Fruit fly (Drosophila melanogaster): ENCODE results near the gene Prp40.

Gene Prp40

DNA sequence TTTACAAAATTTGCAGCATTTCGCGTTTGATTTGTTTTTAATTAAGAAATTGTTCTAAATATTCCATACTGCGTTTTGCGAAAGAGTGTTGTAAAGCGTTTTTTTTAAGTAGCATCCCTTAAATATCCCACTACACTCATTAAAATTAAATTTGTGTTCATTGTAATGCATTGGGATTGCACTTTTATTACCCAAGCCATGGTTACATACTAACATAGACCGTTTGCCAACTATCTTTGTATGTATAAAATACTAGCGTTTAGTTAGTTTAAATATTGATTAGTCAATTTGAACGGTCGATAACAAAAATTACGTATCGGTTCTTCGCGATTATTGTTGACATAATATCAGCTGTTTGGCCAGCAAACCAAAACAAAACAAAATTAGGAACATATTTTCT is 16.7 kb downstream of the Prp40 start, which contains the start of the genes cnir and CG17221 (continued):
- TF ChIP-seq chif (GFP tag; optimal IDR thresholded peaks at IDR 0.05) (peak; percentile 50 to 68), HmgZ (tag; optimal IDR thresholded peaks at IDR 0.05) (peak; percentile 71), CG13287 (GFP tag; IDR thresholded peaks at IDR 0.05; ENCODE audit: partially characterized antibody) (peak; percentile 59), CG10979 (tag; optimal IDR thresholded peaks at IDR 0.05) (peak; percentile 50), kah (GFP tag; optimal IDR thresholded peaks at IDR 0.05) (no peak), CG10267 (tag; optimal IDR thresholded peaks at IDR 0.05) (peak; percentile 97), Usf (GFP tag; optimal IDR thresholded peaks at IDR 0.05) (no peak), klu (GFP tag; IDR thresholded peaks at IDR 0.05) (no peak), CG9817 (tag; optimal IDR thresholded peaks at IDR 0.05) (peak; percentile 72), otp (GFP tag; IDR thresholded peaks at IDR 0.05) (peak; percentile 28; the same call in 1 of the 3 replicates), CG12071 (GFP tag; optimal IDR thresholded peaks at IDR 0.05) (no peak), CG11695 (GFP tag; IDR thresholded peaks at IDR 0.05) (peak; percentile 48; the same call in 1 of the 3 replicates), h (optimal IDR thresholded peaks at IDR 0.05) (no peak), knrl (GFP tag; IDR thresholded peaks at IDR 0.05; ENCODE audit: partially characterized antibody) (peak; percentile 49; the same call in 1 of the 3 replicates), Hmx (GFP tag; optimal IDR thresholded peaks at IDR 0.05) (peak; percentile 52), tup (GFP tag; optimal IDR thresholded peaks at IDR 0.05) (peak; percentile 43), CG17829 (tag; optimal IDR thresholded peaks at IDR 0.05) (peak; percentile 68), pan (optimal IDR thresholded peaks at IDR 0.05) (no peak), pan (GFP tag; optimal IDR thresholded peaks at IDR 0.05 in 1 of 2, IDR thresholded peaks at IDR 0.05 in 1 of 2) (no peak), H2.0 (GFP tag; IDR thresholded peaks at IDR 0.05) (peak; percentile 43; the same call in 1 of the 2 replicates), CG6272 (GFP tag; IDR thresholded peaks at IDR 0.05) (peak; percentile 17; the same call in 1 of the 2 replicates), aop (GFP tag; IDR thresholded peaks at IDR 0.05) (no peak), sd (tag; optimal IDR thresholded peaks at IDR 0.05) (peak; percentile 23), vfl (GFP tag; optimal IDR thresholded peaks at IDR 0.05) (peak; percentile 55), sim (GFP tag; IDR thresholded peaks at IDR 0.05) (no peak), gt (GFP tag; IDR thresholded peaks at IDR 0.05) (no peak), stwl (tag; optimal IDR thresholded peaks at IDR 0.05) (peak; percentile 81), CG17568 (GFP tag; optimal IDR thresholded peaks at IDR 0.05) (no peak), CG17385 (GFP tag; optimal IDR thresholded peaks at IDR 0.05) (peak; percentile 70), CG34376 (GFP tag; optimal IDR thresholded peaks at IDR 0.05) (peak; percentile 59), bab2 (GFP tag; optimal IDR thresholded peaks at IDR 0.05) (peak; percentile 70), slp2 (GFP tag; optimal IDR thresholded peaks at IDR 0.05) (peak; percentile 66), CG10431 (GFP tag; optimal IDR thresholded peaks at IDR 0.05) (no peak), Neu2 (GFP tag; optimal IDR thresholded peaks at IDR 0.05; ENCODE audit: borderline replicate concordance) (no peak), pita (GFP tag; optimal IDR thresholded peaks at IDR 0.05) (no peak), stc (GFP tag; IDR thresholded peaks at IDR 0.05) (no peak), psq (GFP tag; optimal IDR thresholded peaks at IDR 0.05) (no peak), CG18011 (GFP tag; optimal IDR thresholded peaks at IDR 0.05) (peak; percentile 61), tna (GFP tag; IDR thresholded peaks at IDR 0.05; ENCODE audit: partially characterized antibody) (no peak), CG1832 (GFP tag; optimal IDR thresholded peaks at IDR 0.05) (no peak), CG10209 (GFP tag; optimal IDR thresholded peaks at IDR 0.05) (peak; percentile 42), CG10543 (GFP tag; optimal IDR thresholded peaks at IDR 0.05) (peak; percentile 71), odd (GFP tag; optimal IDR thresholded peaks at IDR 0.05) (no peak), prd (optimal IDR thresholded peaks at IDR 0.05) (no peak), prd (GFP tag; IDR thresholded peaks at IDR 0.05) (peak; percentile 49; the same call in 1 of the 3 replicates), CG3163 (GFP tag; optimal IDR thresholded peaks at IDR 0.05) (peak; percentile 15), CG13296 (GFP tag; optimal IDR thresholded peaks at IDR 0.05) (peak; percentile 63), jigr1 (GFP tag; IDR thresholded peaks at IDR 0.05) (no peak; the same call in 2 of the 3 replicates), grn (GFP tag; optimal IDR thresholded peaks at IDR 0.05) (no peak), Oli (tag; optimal IDR thresholded peaks at IDR 0.05) (peak; percentile 47), Nf-YA (GFP tag; IDR thresholded peaks at IDR 0.05) (no peak)
